Worm (Caenorhabditis elegans) whole organism, mixed stage, embryonic: Measurements from ENCODE around the gene sri-30.
A peak's percentile ranks its signal among the peaks of the same experiment; 100 is the strongest.

Source experiments
- M03D4.4 ChIP-seq: sonication (generic microtip); optimal IDR thresholded peaks from 2 replicates; lab custom pipeline; 2017; ENCODE audit warnings: mild to moderate bottlenecking, missing genetic modification characterization, missing compliant biosample characterization
- bed-3 ChIP-seq: fragments of 200-800 bp; sonication (Bioruptor generic); optimal IDR thresholded peaks from 3 replicates; lab custom pipeline; 2018; ENCODE audit warnings: mild to moderate bottlenecking, missing genetic modification characterization, moderate library complexity, missing compliant biosample characterization
- blmp-1 ChIP-seq: fragments of 150-350 bp; optimal IDR thresholded peaks from 2 replicates; lab custom pipeline; 2014; ENCODE audit warnings: missing biosample characterization, missing genetic modification characterization
- ceh-39 ChIP-seq: fragments of 150-350 bp; optimal IDR thresholded peaks from 2 replicates; lab custom pipeline; 2014; ENCODE audit warnings: missing biosample characterization, missing genetic modification characterization
- ceh-43 ChIP-seq: fragments of 200-800 bp; sonication (Bioruptor generic); optimal IDR thresholded peaks from 2 replicates; lab custom pipeline; 2018; ENCODE audit warnings: mild to moderate bottlenecking, missing genetic modification characterization, moderate library complexity, missing compliant biosample characterization
- ceh-83 ChIP-seq: fragments of 200-800 bp; sonication (Bioruptor generic); optimal IDR thresholded peaks from 2 replicates; lab custom pipeline; 2018; ENCODE audit warnings: mild to moderate bottlenecking, missing genetic modification characterization, missing compliant biosample characterization
- ces-1 ChIP-seq: fragments of 150-350 bp; optimal IDR thresholded peaks from 2 replicates; lab custom pipeline; 2014; ENCODE audit warnings: missing biosample characterization, missing genetic modification reagents, missing genetic modification characterization
- cnd-1 ChIP-seq: fragments of 200-800 bp; sonication (Bioruptor generic); optimal IDR thresholded peaks from 2 replicates; lab custom pipeline; 2018; ENCODE audit warnings: mild to moderate bottlenecking, missing genetic modification characterization, missing compliant biosample characterization
- drap-1 ChIP-seq: fragments of 200-800 bp; sonication (Bioruptor generic); optimal IDR thresholded peaks from 3 replicates; lab custom pipeline; 2018; ENCODE audit warnings: mild to moderate bottlenecking, missing genetic modification characterization, missing compliant biosample characterization
- elt-1 ChIP-seq: sonication (generic microtip); optimal IDR thresholded peaks from 2 replicates; lab custom pipeline; 2017; ENCODE audit warnings: missing genetic modification characterization, mild to moderate bottlenecking, missing compliant biosample characterization, antibody characterized with exemption, moderate library complexity, borderline replicate concordance; ENCODE audit not compliant: insufficient read depth
- flh-1 ChIP-seq: fragments of 200-800 bp; sonication (Bioruptor generic); optimal IDR thresholded peaks from 2 replicates; lab custom pipeline; 2018; ENCODE audit warnings: mild to moderate bottlenecking, missing genetic modification characterization, moderate library complexity, missing compliant biosample characterization
- ham-2 ChIP-seq: fragments of 200-800 bp; sonication (Bioruptor generic); optimal IDR thresholded peaks from 2 replicates; lab custom pipeline; 2018; ENCODE audit warnings: mild to moderate bottlenecking, missing genetic modification characterization, missing compliant biosample characterization
- hlh-1 ChIP-seq: fragments of 150-350 bp; optimal IDR thresholded peaks from 2 replicates; lab custom pipeline; 2014; ENCODE audit warnings: missing biosample characterization, missing genetic modification reagents, missing genetic modification characterization
- lin-13 ChIP-seq: fragments of 150-350 bp; optimal IDR thresholded peaks from 2 replicates; lab custom pipeline; 2014; ENCODE audit warnings: missing biosample characterization, missing genetic modification characterization
- lin-32 ChIP-seq: fragments of 200-800 bp; sonication (Bioruptor generic); optimal IDR thresholded peaks from 2 replicates; lab custom pipeline; 2018; ENCODE audit warnings: mild to moderate bottlenecking, missing genetic modification characterization, missing compliant biosample characterization
- lsy-2 ChIP-seq: fragments of 150-350 bp; optimal IDR thresholded peaks from 2 replicates; lab custom pipeline; 2014; ENCODE audit warnings: missing biosample characterization, missing genetic modification characterization
- mab-5 ChIP-seq: fragments of 150-350 bp; optimal IDR thresholded peaks from 2 replicates; lab custom pipeline; 2014; ENCODE audit warnings: missing biosample characterization, missing genetic modification characterization
- mep-1 ChIP-seq: fragments of 150-350 bp; optimal IDR thresholded peaks from 2 replicates; lab custom pipeline; 2017; ENCODE audit warnings: missing biosample characterization, missing genetic modification reagents, missing genetic modification characterization, inconsistent platforms
- nhr-12 ChIP-seq: fragments of 150-350 bp; optimal IDR thresholded peaks from 2 replicates; lab custom pipeline; 2014; ENCODE audit warnings: missing biosample characterization, missing genetic modification characterization
- nhr-2 ChIP-seq: fragments of 150-350 bp; optimal IDR thresholded peaks from 2 replicates; lab custom pipeline; 2014; ENCODE audit warnings: missing biosample characterization, missing genetic modification characterization
- nhr-237 ChIP-seq: fragments of 150-350 bp; optimal IDR thresholded peaks from 2 replicates; lab custom pipeline; 2014; ENCODE audit warnings: missing biosample characterization, missing genetic modification characterization
- nhr-28 ChIP-seq: fragments of 150-350 bp; optimal IDR thresholded peaks from 2 replicates; lab custom pipeline; 2014; ENCODE audit warnings: missing biosample characterization, missing genetic modification characterization
- nhr-76 ChIP-seq: sonication (generic microtip); optimal IDR thresholded peaks from 2 replicates; lab custom pipeline; 2017; ENCODE audit warnings: missing biosample characterization, missing genetic modification characterization
- pha-4 ChIP-seq: fragments of 150-350 bp; optimal IDR thresholded peaks from 2 replicates; lab custom pipeline; 2018; ENCODE audit warnings: missing biosample characterization, missing genetic modification reagents, missing genetic modification characterization
- snpc-4 ChIP-seq: fragments of 150-350 bp; optimal IDR thresholded peaks from 2 replicates; lab custom pipeline; 2014; ENCODE audit warnings: missing biosample characterization, missing genetic modification characterization
- sptf-1 ChIP-seq: sonication (generic microtip); optimal IDR thresholded peaks from 2 replicates; lab custom pipeline; 2017; ENCODE audit warnings: mild to moderate bottlenecking, missing genetic modification characterization, moderate library complexity, missing compliant biosample characterization
- tbx-8 ChIP-seq: fragments of 200-800 bp; sonication (Bioruptor generic); optimal IDR thresholded peaks from 2 replicates; lab custom pipeline; 2018; ENCODE audit warnings: mild to moderate bottlenecking, missing genetic modification characterization, moderate library complexity, missing compliant biosample characterization
- unc-120 ChIP-seq: sonication (generic microtip); optimal IDR thresholded peaks from 2 replicates; lab custom pipeline; 2017; ENCODE audit warnings: missing genetic modification characterization, missing compliant biosample characterization; ENCODE audit not compliant: poor library complexity, severe bottlenecking
- unc-39 ChIP-seq: fragments of 150-350 bp; optimal IDR thresholded peaks from 2 replicates; lab custom pipeline; 2014; ENCODE audit warnings: missing biosample characterization, missing genetic modification characterization
- zip-8 ChIP-seq: fragments of 150-350 bp; optimal IDR thresholded peaks from 2 replicates; lab custom pipeline; 2014; ENCODE audit warnings: missing biosample characterization, missing genetic modification characterization
- ztf-11 ChIP-seq: fragments of 150-350 bp; optimal IDR thresholded peaks from 2 replicates; lab custom pipeline; 2014; ENCODE audit warnings: missing biosample characterization, missing genetic modification characterization

sri-30 gene

ce11 chrII:3020899-3021298 is 25.1 kb upstream of the sri-30 start:
- no peak for TF ChIP-seq drap-1 (GFP tag; lab: Kevin White, UChicago)
- no peak for TF ChIP-seq mab-5 (tag; lab: Kevin White, UChicago)
- TF ChIP-seq ztf-11 (tag; lab: Kevin White, UChicago): no peak
- no peak for TF ChIP-seq nhr-76
- no peak for TF ChIP-seq nhr-2 (tag; lab: Kevin White, UChicago)
- no peak for TF ChIP-seq blmp-1 (tag; lab: Kevin White, UChicago)
- TF ChIP-seq elt-1 (tag; lab: Kevin White, UChicago): no peak
- TF ChIP-seq nhr-237: no peak
- no peak for TF ChIP-seq M03D4.4 (tag; lab: Kevin White, UChicago)
- no peak for TF ChIP-seq hlh-1 (tag; lab: Kevin White, UChicago)
- no peak for TF ChIP-seq ceh-39 (tag; lab: Kevin White, UChicago)
- no peak for TF ChIP-seq unc-120 (tag; lab: Kevin White, UChicago)
- no peak for TF ChIP-seq snpc-4 (tag; lab: Kevin White, UChicago)
- TF ChIP-seq nhr-12 (tag; lab: Kevin White, UChicago): no peak
- no peak for TF ChIP-seq mep-1
- no peak for TF ChIP-seq lin-13 (tag; lab: Kevin White, UChicago)
- TF ChIP-seq ceh-43: no peak
- TF ChIP-seq cnd-1 (tag; lab: Kevin White, UChicago): no peak
- TF ChIP-seq nhr-28 (tag; lab: Kevin White, UChicago): no peak
- no peak for TF ChIP-seq ces-1 (GFP tag; lab: Kevin White, UChicago)

- no peak for TF ChIP-seq tbx-8
- TF ChIP-seq lin-32 (GFP tag; lab: Kevin White, UChicago): no peak
- TF ChIP-seq ceh-83 (GFP tag; lab: Kevin White, UChicago): no peak
- no peak for TF ChIP-seq flh-1 (GFP tag; lab: Kevin White, UChicago)
- TF ChIP-seq hlh-1 (tag; lab: Kevin White, UChicago): no peak
- no peak for TF ChIP-seq snpc-4 (tag; lab: Kevin White, UChicago)
- no peak for TF ChIP-seq nhr-2 (tag; lab: Kevin White, UChicago)
- TF ChIP-seq blmp-1 (tag; lab: Kevin White, UChicago): no peak
- no peak for TF ChIP-seq bed-3 (GFP tag; lab: Kevin White, UChicago)
- TF ChIP-seq unc-39: no peak
- no peak for TF ChIP-seq drap-1 (GFP tag; lab: Kevin White, UChicago)
- no peak for TF ChIP-seq nhr-237
- TF ChIP-seq lsy-2 (tag; lab: Kevin White, UChicago): no peak
- no peak for TF ChIP-seq mab-5 (tag; lab: Kevin White, UChicago)
- no peak for TF ChIP-seq unc-120 (tag; lab: Kevin White, UChicago)
- TF ChIP-seq, all 35 proteins: peak for 0
These were observed 22.5 kb upstream of the sri-30 start, which contains the start of gene clec-2 for ce11 chrII:3023381-3023935. TSS of gene clec-2 (minus strand) at chrII:3023431.

- TF ChIP-seq nhr-12 (tag; lab: Kevin White, UChicago): no peak
- no peak for TF ChIP-seq zip-8 (tag; lab: Kevin White, UChicago)
- TF ChIP-seq tbx-8: no peak
- no peak for TF ChIP-seq sptf-1 (tag; lab: Kevin White, UChicago)
- TF ChIP-seq unc-39: no peak
These were observed 21.3 kb upstream of the sri-30 start for ce11 chrII:3024655-3025054.

- TF ChIP-seq ces-1 (GFP tag; lab: Kevin White, UChicago) (no peak), ham-2 (peak; percentile 43), blmp-1 (tag; lab: Kevin White, UChicago) (peak; percentile 23)
These were observed 17.7 kb upstream of the sri-30 start for ce11 chrII:3028264-3028663.

- TF ChIP-seq pha-4 (no peak), blmp-1 (tag; lab: Kevin White, UChicago) (peak; percentile 31), lsy-2 (tag; lab: Kevin White, UChicago) (no peak)
These were observed 15.6 kb upstream of the sri-30 start for ce11 chrII:3030416-3030815.
